Worm (Caenorhabditis elegans) whole organism, mixed stage, embryonic: Measurements from ENCODE around the gene col-170.

ENCODE experiments used
- ceh-43 ChIP-seq: fragments of 200-800 bp; sonication (Bioruptor generic); optimal IDR thresholded peaks from 2 replicates; lab custom pipeline; 2018; ENCODE audit warnings: mild to moderate bottlenecking, missing genetic modification characterization, moderate library complexity, missing compliant biosample characterization
- nhr-237 ChIP-seq: fragments of 150-350 bp; optimal IDR thresholded peaks from 2 replicates; lab custom pipeline; 2014; ENCODE audit warnings: missing biosample characterization, missing genetic modification characterization
- ztf-11 ChIP-seq: fragments of 150-350 bp; optimal IDR thresholded peaks from 2 replicates; lab custom pipeline; 2014; ENCODE audit warnings: missing biosample characterization, missing genetic modification characterization

- no peak for TF ChIP-seq ceh-43 (GFP tag; lab: Kevin White, UChicago)
- TF ChIP-seq ztf-11 (tag; lab: Kevin White, UChicago) = no peak
- TF ChIP-seq nhr-237 (tag; lab: Kevin White, UChicago) = no peak
Measured at ce11 chrX:6350016-6350415, 18.5 kb downstream of the col-170 start, which contains the start of gene C03B1.6.
